Worm (Caenorhabditis elegans) whole organism, L4/young adult: Measurements from ENCODE around the gene F01G12.18.
A peak's percentile ranks its signal among the peaks of the same experiment; 100 is the strongest.

Experiments used
- W03F9.2 ChIP-seq: fragments of 150-350 bp; optimal IDR thresholded peaks from 2 replicates; lab custom pipeline; 2014; ENCODE audit warnings: missing biosample characterization, missing genetic modification characterization
- dao-5 ChIP-seq: sonication (generic microtip); optimal IDR thresholded peaks from 2 replicates; lab custom pipeline; 2016; ENCODE audit warnings: missing genotype, missing genetic modification characterization, moderate library complexity, missing compliant biosample characterization
- him-1 ChIP-seq: sonication (generic microtip); optimal IDR thresholded peaks from 2 replicates; lab custom pipeline; 2016; ENCODE audit warnings: missing genotype, missing genetic modification reagents, missing genetic modification characterization, missing compliant biosample characterization

The F01G12.18 gene

DNA sequence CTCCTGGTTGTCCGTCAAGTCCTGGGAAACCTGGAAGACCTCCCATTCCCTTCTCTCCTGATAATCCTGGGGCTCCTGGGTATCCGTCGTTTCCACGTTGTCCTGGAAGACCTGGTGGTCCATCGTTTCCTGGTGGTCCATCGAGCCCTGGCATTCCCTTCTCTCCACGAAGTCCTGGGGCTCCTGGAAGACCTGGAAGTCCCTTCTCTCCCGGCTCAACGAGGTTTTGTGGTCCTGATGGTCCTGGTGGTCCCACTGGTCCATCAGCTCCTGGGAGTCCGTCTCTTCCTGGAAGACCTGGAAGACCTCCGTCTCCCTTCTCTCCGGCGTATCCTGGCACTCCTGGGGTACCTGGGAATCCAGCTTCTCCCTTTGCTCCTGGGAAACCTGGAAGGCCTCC, 16.4 kb downstream of the F01G12.18 start:
- TF ChIP-seq him-1 (tag; lab: Kevin White, UChicago): no peak
- no peak for TF ChIP-seq dao-5 (tag; lab: Kevin White, UChicago)
- no peak for TF ChIP-seq W03F9.2 (tag; lab: Kevin White, UChicago)

DNA sequence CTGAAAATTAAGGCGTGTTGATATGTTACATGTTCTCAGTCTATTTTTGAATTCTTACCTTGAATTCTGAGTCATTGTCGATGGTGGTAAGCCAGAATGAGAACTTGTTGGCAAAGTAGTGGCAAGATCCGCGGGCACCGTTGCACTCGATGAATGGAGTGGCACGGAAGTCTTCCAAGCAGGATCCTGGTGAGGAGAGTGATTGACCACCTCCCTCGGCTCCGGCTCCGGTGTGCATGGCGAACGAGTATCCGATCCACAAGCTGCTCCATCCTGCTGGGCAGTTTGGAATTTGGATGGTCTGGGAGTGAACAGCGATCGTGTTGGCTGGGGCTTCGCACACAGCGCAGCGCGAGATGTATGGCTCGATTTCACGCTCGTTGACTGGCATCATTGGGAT, 17.2 kb downstream of the F01G12.18 start:
- TF ChIP-seq W03F9.2 (tag; lab: Kevin White, UChicago): no peak
- TF ChIP-seq dao-5 (tag; lab: Kevin White, UChicago): no peak
- TF ChIP-seq him-1 (tag; lab: Kevin White, UChicago): no peak

DNA sequence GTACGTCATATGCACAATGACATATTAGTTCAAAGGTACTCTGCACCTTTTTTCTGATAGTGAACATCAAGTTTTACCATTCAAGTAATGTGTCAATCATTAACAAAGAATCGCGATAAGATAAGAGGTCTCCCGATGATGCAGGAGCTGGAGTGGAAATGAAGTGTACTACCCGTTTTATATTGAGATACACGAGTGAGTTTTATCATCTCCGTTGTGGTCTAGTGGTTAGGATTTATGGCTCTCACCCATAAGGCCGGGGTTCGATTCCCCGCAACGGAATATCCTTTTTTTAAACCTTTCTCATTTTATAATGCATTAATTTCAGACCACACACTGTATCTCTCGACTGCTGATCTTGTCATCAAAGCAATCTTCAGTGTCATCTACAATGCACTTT, 20.4 kb downstream of the F01G12.18 start:
- TF ChIP-seq dao-5 (tag; lab: Kevin White, UChicago): peak; percentile 40
- peak; percentile 59 for TF ChIP-seq W03F9.2 (tag; lab: Kevin White, UChicago)
- peak; percentile 7 for TF ChIP-seq him-1 (tag; lab: Kevin White, UChicago)

DNA sequence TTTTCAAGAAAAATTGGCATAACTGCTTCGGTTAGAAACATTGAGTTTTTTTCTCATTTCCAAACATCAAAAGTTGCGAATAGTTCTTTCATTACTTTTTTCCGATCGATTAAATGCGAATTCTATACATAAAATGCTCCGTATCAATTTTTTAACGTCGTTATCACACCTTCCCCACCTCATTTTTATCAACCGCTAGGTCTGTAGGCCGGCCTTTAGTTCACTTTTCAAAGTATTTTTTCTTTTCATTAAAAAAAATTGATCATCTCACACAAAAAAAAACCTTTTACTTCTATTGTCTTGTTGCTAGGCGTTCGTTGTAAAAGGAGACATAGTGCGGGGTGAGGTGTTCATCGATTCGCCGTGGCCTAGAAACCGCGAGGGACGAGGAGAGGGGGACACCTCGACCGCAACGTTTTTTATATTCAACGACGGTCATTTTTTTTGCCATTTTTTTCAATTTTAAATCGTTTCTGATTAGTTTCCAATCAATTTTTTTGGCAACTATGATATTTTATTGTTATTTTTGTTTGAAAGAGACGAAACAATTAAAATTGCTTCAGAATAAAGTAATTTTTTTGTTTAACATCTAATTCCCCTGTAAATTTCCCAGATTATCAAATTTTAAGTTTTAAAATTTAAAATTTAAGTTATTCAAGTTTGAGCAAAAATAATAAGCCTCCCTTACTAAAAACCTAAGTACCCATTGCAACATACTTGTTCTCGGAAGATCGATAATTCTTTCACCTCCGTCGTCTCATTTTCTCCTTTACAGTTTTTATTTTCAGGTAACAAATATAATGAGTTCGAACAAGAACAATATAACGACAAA, 22.2 kb downstream of the F01G12.18 start, which contains the start of gene sur-7:
TSS of gene sur-7 (plus strand) at position 782 of the 832 bp plus-strand sequence.
- TF ChIP-seq dao-5 (tag; lab: Kevin White, UChicago) (no peak), W03F9.2 (tag; lab: Kevin White, UChicago) (no peak), him-1 (tag; lab: Kevin White, UChicago) (no peak)

DNA sequence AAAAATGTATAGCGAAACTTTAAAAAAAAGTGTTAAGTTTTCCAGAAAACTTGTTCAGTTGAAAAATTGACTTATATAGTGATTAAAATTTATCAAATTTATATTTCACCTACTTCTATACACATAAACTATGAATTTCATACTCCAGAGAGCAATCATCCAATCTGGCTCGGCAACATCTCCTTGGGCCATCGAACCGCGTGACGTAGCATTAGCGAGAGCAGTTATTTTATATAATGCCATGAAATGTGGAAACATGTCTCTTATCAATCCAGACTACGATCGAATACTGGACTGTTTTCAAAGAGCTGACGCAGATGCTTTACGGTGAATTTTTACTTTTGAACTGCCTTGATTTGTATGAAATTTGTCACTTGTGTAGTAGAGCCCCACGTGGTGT, 28.8 kb downstream of the F01G12.18 start:
- TF ChIP-seq him-1 (tag; lab: Kevin White, UChicago) (no peak), dao-5 (tag; lab: Kevin White, UChicago) (no peak), W03F9.2 (tag; lab: Kevin White, UChicago) (no peak)

DNA sequence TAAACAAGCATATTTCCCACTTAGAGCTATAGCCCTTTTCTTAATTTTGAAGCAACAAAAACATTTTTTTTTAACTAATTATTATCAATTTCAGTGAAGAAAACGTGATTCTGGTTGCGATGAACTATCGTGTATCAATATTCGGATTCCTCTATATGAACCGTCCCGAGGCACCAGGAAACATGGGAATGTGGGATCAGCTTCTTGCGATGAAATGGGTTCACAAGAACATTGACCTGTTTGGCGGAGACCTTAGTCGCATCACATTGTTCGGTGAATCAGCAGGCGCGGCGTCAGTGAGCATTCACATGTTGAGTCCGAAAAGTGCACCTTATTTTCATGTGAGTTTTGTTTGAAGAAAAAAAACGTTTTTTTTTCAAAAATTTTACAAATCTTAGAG, 29.3 kb downstream of the F01G12.18 start:
- TF ChIP-seq dao-5 (tag; lab: Kevin White, UChicago) (no peak), him-1 (tag; lab: Kevin White, UChicago) (no peak)

DNA sequence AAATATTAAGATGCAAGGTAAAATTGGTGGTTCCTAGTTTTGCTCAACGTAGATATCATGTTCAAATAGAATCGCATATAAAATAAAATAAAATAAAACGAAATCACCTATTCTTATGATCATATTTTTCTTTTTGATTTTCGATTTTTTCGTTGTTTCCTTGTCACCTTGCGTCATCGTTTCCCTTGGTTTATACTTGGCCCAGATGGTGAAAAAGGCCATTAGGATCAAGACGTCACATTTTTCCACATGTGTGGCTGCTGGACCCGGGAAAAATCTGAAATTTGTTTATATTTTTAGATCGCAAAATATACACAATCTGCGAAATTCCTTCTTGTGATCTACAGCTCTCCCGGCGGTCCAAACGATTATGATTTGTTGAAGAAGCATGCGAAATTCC, 31.3 kb downstream of the F01G12.18 start, which contains the start of gene ace-1:
TSS of gene ace-1 (plus strand) at position 301 of the 400 bp plus-strand sequence.
- TF ChIP-seq W03F9.2 (tag; lab: Kevin White, UChicago) (no peak), dao-5 (tag; lab: Kevin White, UChicago) (no peak), him-1 (tag; lab: Kevin White, UChicago) (no peak)

DNA sequence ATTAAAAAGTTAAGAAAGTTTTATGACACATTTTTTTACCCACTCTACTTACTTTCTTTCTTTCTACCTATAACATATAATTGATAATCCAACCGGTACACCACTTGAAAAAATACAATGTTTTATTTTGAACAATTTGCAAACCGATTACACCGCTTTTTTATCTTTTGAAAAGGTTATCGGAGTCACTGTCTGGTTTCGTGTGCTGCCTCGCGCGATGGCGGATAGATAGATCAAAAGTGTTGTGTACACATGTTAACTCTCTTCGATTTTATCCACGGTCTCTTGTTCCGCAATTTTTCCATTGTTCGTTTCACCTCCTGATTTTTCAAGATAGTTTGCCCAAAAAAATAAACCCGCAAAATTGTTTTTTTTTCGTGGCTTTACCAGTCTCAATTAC, 31.8 kb downstream of the F01G12.18 start:
- TF ChIP-seq him-1 (tag; lab: Kevin White, UChicago) (no peak), dao-5 (tag; lab: Kevin White, UChicago) (no peak), W03F9.2 (tag; lab: Kevin White, UChicago) (no peak)

DNA sequence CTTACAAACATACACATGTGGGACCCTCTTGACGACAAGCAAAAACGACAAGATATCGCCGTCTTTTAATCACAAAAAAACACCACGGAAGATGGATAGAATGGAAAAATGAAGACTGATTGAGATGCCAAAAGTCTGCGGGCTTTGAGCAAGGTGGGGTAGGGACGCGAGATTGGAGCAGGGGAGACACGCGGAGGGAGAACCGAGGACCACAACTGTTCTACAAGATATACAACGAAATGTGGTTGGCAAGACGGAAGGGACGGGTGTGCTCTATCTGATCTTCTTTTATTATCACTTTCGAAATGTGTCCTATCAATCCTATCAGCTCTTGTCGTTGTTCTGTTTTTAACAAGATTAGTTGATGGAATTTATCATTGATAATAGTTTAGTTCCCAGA, 34.6 kb downstream of the F01G12.18 start:
- no peak for TF ChIP-seq dao-5 (tag; lab: Kevin White, UChicago)
- TF ChIP-seq W03F9.2 (tag; lab: Kevin White, UChicago): no peak
- no peak for TF ChIP-seq him-1 (tag; lab: Kevin White, UChicago)

DNA sequence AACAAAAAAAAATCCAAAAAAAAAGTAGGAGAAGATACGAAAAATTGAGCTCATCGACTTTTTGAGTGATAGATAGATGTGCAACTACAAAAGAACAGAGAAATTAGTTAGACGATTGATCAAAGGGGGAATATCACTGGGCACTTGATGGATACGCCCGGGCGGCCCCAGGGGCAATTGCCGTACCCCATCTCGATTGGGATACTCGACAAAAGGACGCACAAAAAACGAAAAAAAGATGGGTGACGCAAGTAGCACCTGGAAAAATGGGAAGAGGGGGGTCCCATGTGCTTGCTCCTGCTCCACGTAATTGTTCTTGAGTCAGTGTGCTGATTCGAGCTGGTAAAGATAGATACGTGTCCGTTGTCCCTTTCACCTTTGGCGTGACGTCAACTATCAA, 37.3 kb downstream of the F01G12.18 start:
- TF ChIP-seq dao-5 (tag; lab: Kevin White, UChicago) (no peak), W03F9.2 (tag; lab: Kevin White, UChicago) (no peak), him-1 (tag; lab: Kevin White, UChicago) (no peak)

DNA sequence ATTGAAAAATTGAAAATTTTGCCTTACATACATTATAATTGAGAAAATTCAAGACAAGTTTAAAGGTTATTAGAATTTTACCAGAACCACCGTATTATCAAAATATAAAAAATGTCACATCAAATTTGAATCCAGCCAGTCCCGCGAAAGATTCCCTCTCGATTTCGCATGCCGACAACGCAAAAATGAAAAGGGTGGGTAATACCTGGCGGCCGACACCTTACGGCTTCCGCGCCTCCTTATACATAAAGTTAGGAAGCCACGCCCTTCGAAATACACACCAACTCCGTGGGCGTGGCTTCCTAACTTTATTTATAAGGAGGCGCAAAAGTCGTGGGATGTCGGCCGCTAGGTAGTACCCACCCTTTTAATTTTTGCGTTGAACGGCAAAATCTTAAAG, 40.7 kb downstream of the F01G12.18 start:
- TF ChIP-seq dao-5 (tag; lab: Kevin White, UChicago) (no peak), him-1 (tag; lab: Kevin White, UChicago) (no peak), W03F9.2 (tag; lab: Kevin White, UChicago) (no peak)

DNA sequence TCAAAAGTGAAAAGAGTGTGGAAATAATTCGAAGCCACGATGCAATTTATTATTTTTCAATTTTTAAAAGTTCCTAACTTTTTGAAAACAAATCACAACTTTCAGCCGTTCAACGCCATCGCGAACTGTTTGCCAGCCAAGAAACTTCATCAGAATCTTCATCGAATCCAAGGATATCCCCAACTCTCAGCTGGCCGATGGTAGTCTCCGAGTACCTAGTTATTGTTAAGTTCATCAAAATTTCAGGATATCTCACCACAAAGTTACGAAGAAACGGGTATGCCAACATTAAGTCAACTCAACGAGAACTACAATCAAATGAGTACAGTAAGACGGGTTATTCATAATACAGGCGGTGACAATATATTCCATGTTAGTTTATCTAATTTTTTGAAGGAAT, 41.9 kb downstream of the F01G12.18 start:
- TF ChIP-seq W03F9.2 (tag; lab: Kevin White, UChicago): no peak
- no peak for TF ChIP-seq dao-5 (tag; lab: Kevin White, UChicago)
- no peak for TF ChIP-seq him-1 (tag; lab: Kevin White, UChicago)

DNA sequence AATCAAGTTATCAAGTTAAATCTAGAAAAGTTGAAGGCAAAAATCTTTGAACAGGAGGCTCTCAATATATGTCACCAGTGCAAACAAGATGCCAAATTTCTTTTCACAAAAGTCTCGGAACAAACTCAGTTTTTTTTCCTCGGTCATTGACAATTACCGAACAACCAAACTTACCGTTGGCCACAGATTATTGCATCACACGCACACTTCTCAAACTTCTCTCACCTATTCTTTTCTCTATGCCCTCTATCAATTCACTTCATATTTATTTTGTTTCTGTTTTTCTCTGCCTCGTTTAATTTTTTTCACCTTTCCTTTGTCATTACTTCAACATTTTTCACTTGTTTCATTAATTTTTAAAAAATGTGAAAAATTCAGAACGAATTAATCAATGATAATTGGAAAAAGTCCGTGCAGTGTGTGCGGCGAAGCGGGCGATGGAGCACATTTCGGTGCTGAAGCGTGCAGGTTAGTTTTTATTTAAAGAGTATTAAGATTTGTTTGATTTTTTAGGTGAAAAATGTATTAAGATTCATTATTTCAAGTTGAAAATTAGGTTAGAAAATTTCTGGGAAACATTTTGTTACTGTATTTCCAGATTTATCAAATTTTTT, 43.6 kb downstream of the F01G12.18 start, which contains the start of gene nhr-28:
TSS of gene nhr-28 (plus strand) at position 379 of the 614 bp plus-strand sequence.
- TF ChIP-seq him-1 (tag; lab: Kevin White, UChicago) (no peak), dao-5 (tag; lab: Kevin White, UChicago) (no peak), W03F9.2 (tag; lab: Kevin White, UChicago) (no peak)
